Worm (Caenorhabditis elegans): ENCODE measurements around the gene ssp-34.

DNA sequence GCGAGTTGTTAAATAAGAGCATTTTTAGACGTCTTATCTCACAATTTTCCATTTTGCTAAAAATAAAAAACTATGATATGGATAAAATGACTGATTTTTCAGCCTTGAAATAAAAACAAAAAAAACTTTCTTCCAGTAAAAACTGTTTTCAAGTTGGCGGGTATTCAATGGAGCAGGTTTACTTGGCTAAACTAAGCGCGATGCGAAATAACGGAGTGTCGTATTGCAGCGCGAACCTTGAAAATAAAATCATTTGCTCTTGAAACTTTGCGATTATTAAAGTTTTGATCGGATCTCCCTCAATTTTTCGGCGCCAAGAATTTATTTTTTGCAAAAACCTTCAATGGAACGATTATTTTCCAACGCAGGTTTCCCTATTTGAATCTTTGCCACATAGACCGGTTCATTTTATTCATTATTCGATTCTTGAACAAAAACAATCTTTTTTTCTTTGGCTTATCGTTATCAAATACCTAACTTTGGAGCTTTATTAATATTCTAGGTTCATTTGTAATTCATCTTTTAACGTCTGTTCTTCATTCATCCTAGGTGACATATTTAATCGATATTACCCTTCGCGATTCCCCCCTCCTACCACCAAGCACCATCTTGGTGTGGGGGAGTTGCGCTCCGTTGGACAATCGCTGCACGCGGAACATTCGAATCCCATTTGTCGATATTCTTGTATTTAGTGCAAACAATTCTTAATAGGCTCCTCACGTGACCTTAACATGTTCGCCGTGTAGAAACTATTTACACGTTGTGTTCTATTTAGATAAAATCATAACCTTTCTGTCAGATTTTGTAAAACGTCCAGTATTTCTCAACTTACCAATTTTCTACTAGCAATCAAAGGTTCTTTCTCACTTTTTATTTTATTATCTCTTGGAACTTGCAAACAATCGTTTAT is 3.6 kb downstream of the ssp-34 start, which contains the start of the genes orc-5 and cyb-1:
- TF ChIP-seq ztf-11 (tag; optimal IDR thresholded peaks at IDR 0.05) (no peak), ZK546.5 (tag; optimal IDR thresholded peaks at IDR 0.05) (no peak)

Measured in whole organism, L4 larva.